Worm (Caenorhabditis elegans) whole organism, dauer: ENCODE results near the gene R11G1.11.

Experiments used
- unc-62 ChIP-seq: sonication (generic microtip); optimal IDR thresholded peaks from 2 replicates; lab custom pipeline; 2017; ENCODE audit warnings: missing biosample characterization, missing genetic modification reagents, missing genetic modification characterization

Gene R11G1.11

ce11 chrX:3654623-3655022, at the start of gene R11G1.11:
Gene R11G1.11, plus strand, starts transcription at chrX:3654923.
- no peak for TF ChIP-seq unc-62 (GFP tag; lab: Kevin White, UChicago)

ce11 chrX:3605727-3606126, 49.0 kb upstream of the R11G1.11 start, which contains the start of gene C18B2.4:
Gene C18B2.4, minus strand, starts transcription at chrX:3605741.
- TF ChIP-seq unc-62 (GFP tag; lab: Kevin White, UChicago), result no peak

- TF ChIP-seq unc-62 (GFP tag; lab: Kevin White, UChicago), result no peak
Observed at ce11 chrX:3610442-3610841, 44.3 kb upstream of the R11G1.11 start.

ce11 chrX:3611042-3611623, 43.6 kb upstream of the R11G1.11 start, which contains the start of gene C18B2.5:
Gene C18B2.5, minus strand, starts transcription at chrX:3611092.
- TF ChIP-seq unc-62 (GFP tag; lab: Kevin White, UChicago), result no peak

ce11 chrX:3611740-3612139, 43.0 kb upstream of the R11G1.11 start:
- TF ChIP-seq unc-62 (GFP tag; lab: Kevin White, UChicago), result no peak

ce11 chrX:3613665-3614064, 41.1 kb upstream of the R11G1.11 start:
- no peak for TF ChIP-seq unc-62 (GFP tag; lab: Kevin White, UChicago)

ce11 chrX:3617218-3617617, 37.5 kb upstream of the R11G1.11 start, which contains the start of gene del-9:
Gene del-9, minus strand, starts transcription at chrX:3617318.
- TF ChIP-seq unc-62 (GFP tag; lab: Kevin White, UChicago), result no peak

- no peak for TF ChIP-seq unc-62 (GFP tag; lab: Kevin White, UChicago)
Observed at ce11 chrX:3618842-3619241, 35.9 kb upstream of the R11G1.11 start.

- TF ChIP-seq unc-62 (GFP tag; lab: Kevin White, UChicago), result no peak
Observed at ce11 chrX:3623162-3623561, 31.6 kb upstream of the R11G1.11 start, which contains the start of gene C18B2.2. Gene C18B2.2, plus strand, starts transcription at chrX:3623462.

ce11 chrX:3625599-3625998, 29.1 kb upstream of the R11G1.11 start:
- TF ChIP-seq unc-62 (GFP tag; lab: Kevin White, UChicago), result no peak

- TF ChIP-seq unc-62 (GFP tag; lab: Kevin White, UChicago), result no peak
Observed at ce11 chrX:3628016-3628415, 26.7 kb upstream of the R11G1.11 start, which contains the start of gene vep-2. Gene vep-2, plus strand, starts transcription at chrX:3628316.

ce11 chrX:3630090-3630489, 24.6 kb upstream of the R11G1.11 start:
- no peak for TF ChIP-seq unc-62 (GFP tag; lab: Kevin White, UChicago)

- TF ChIP-seq unc-62 (GFP tag; lab: Kevin White, UChicago), result no peak
Observed at ce11 chrX:3631550-3631949, 23.2 kb upstream of the R11G1.11 start.

ce11 chrX:3633654-3634053, 21.1 kb upstream of the R11G1.11 start, which contains the start of gene gst-11:
Gene gst-11, minus strand, starts transcription at chrX:3633754.
- no peak for TF ChIP-seq unc-62 (GFP tag; lab: Kevin White, UChicago)

ce11 chrX:3634782-3635181, 19.9 kb upstream of the R11G1.11 start:
- TF ChIP-seq unc-62 (GFP tag; lab: Kevin White, UChicago), result no peak

- no peak for TF ChIP-seq unc-62 (GFP tag; lab: Kevin White, UChicago)
Observed at ce11 chrX:3644796-3645195, 9.9 kb upstream of the R11G1.11 start, which contains the start of gene tmem-24. Gene tmem-24, minus strand, starts transcription at chrX:3644896.

- TF ChIP-seq unc-62 (GFP tag; lab: Kevin White, UChicago), result no peak
Observed at ce11 chrX:3645924-3646323, 8.8 kb upstream of the R11G1.11 start.
